Worm (Caenorhabditis elegans): Measurements from ENCODE around the gene F08D12.2.

F08D12.2 gene

ce11 chrII:2747956-2748621, 33.4 kb upstream of the F08D12.2 start:
- TF ChIP-seq cnd-1 (tag; optimal IDR thresholded peaks at IDR 0.05): no peak
- TF ChIP-seq elt-3 (tag; optimal IDR thresholded peaks at IDR 0.05): no peak
- TF ChIP-seq blmp-1 (tag; optimal IDR thresholded peaks at IDR 0.05): no peak
- no peak for TF ChIP-seq zip-8 (tag; optimal IDR thresholded peaks at IDR 0.05)
- TF ChIP-seq mab-5 (tag; optimal IDR thresholded peaks at IDR 0.05): no peak
- TF ChIP-seq ceh-39 (tag; optimal IDR thresholded peaks at IDR 0.05): no peak
- no peak for TF ChIP-seq lin-13 (tag; optimal IDR thresholded peaks at IDR 0.05)
- no peak for TF ChIP-seq nhr-28 (tag; optimal IDR thresholded peaks at IDR 0.05)
- TF ChIP-seq unc-62 (GFP tag; optimal IDR thresholded peaks at IDR 0.05): peak; percentile 73
- TF ChIP-seq ceh-83 (GFP tag; optimal IDR thresholded peaks at IDR 0.05): no peak
- no peak for TF ChIP-seq lin-32 (GFP tag; optimal IDR thresholded peaks at IDR 0.05)
- TF ChIP-seq mep-1 (tag; optimal IDR thresholded peaks at IDR 0.05): peak; percentile 48
- peak; percentile 80 for TF ChIP-seq ces-1 (GFP tag; optimal IDR thresholded peaks at IDR 0.05)
- no peak for TF ChIP-seq snpc-4 (tag; optimal IDR thresholded peaks at IDR 0.05)
- no peak for TF ChIP-seq bed-3 (GFP tag; optimal IDR thresholded peaks at IDR 0.05)
- TF ChIP-seq M03D4.4 (tag; optimal IDR thresholded peaks at IDR 0.05): no peak
- TF ChIP-seq flh-1 (GFP tag; optimal IDR thresholded peaks at IDR 0.05): no peak
- no peak for TF ChIP-seq elt-1 (tag; optimal IDR thresholded peaks at IDR 0.05; ENCODE audit: borderline replicate concordance, insufficient read depth)
- TF ChIP-seq ztf-11 (tag; optimal IDR thresholded peaks at IDR 0.05): no peak
- TF ChIP-seq unc-39 (tag; optimal IDR thresholded peaks at IDR 0.05): no peak
- TF ChIP-seq ham-2 (GFP tag; optimal IDR thresholded peaks at IDR 0.05): no peak
- no peak for TF ChIP-seq nhr-237 (tag; optimal IDR thresholded peaks at IDR 0.05)
- TF ChIP-seq sptf-1 (tag; optimal IDR thresholded peaks at IDR 0.05): no peak
- no peak for TF ChIP-seq unc-120 (tag; optimal IDR thresholded peaks at IDR 0.05; ENCODE audit: poor library complexity, severe bottlenecking)
- TF ChIP-seq nhr-76 (tag; optimal IDR thresholded peaks at IDR 0.05): no peak
- no peak for TF ChIP-seq ceh-43 (GFP tag; optimal IDR thresholded peaks at IDR 0.05)

DNA sequence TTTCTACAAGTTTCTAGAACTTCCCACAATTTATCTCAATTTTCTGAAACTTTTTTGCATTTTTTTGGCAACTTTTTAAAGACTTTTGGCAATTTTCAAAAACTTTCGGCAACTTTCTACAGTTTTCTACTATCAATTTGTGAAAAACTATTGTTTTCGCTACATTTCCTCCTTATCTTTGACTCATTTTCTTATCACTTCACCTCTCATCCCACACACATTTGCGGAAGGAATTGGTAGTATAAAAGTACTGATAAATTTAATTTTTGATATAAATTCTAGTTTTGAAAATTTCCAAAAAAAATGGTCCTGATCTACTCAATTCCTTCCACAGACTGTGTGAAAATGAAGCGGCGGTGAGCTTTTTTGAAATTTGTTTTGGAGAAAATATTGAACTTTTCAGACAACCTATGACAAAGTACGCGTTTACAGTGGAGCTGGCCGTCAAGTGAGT, 31.8 kb upstream of the F08D12.2 start, which contains the start of gene F29A7.4:
F29A7.4 (plus strand) TSS at position 404 of the 454 bp plus-strand sequence.
- no peak for TF ChIP-seq mls-2 (tag; optimal IDR thresholded peaks at IDR 0.05)
- TF ChIP-seq ceh-39 (tag; optimal IDR thresholded peaks at IDR 0.05): no peak
- no peak for TF ChIP-seq snpc-4 (tag; optimal IDR thresholded peaks at IDR 0.05)

DNA sequence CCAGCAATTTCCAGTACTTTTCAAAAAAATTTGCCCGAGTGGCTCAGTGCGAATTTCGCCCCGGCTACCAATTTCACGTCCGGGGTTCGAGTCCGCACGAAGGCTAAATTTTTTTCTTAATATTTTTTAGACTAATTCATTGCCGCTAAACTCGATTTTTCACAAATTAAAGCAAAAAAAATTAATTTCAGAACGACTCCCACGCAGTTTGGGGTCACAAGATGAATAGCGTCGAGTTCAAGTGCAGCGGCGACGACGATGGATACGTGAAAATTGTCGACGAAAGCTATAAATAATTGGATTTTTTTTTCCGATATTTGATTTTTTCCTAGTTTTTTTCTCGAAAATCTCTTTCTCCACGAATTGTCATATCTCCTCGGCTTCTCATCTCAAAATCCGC, 30.2 kb upstream of the F08D12.2 start:
- no peak for TF ChIP-seq snpc-4 (tag; optimal IDR thresholded peaks at IDR 0.05)
- TF ChIP-seq unc-120 (tag; optimal IDR thresholded peaks at IDR 0.05; ENCODE audit: poor library complexity, severe bottlenecking): no peak
- TF ChIP-seq blmp-1 (tag; optimal IDR thresholded peaks at IDR 0.05): no peak

DNA sequence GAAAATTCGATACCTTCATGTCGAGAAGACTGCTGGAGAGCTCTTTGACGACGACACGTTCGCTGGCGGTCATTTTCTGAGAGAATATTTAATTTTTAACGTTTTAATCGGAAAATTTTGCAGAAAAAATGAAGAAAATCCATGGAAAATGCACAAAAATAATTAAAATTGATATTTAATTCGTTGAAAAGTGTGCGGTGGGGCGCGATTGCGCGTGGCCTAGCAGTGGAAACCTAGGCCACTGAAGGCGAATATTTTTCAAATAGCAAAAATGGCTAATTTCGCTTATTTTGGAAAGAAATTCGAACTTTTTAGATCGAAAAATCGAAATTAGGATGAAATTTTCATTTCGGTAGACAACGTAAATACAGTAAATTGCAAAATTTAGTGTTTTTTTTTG, 28.9 kb upstream of the F08D12.2 start, which contains the start of gene F29A7.6:
F29A7.6 (minus strand) TSS at position 76 of the 400 bp plus-strand sequence.
- TF ChIP-seq mep-1 (tag; optimal IDR thresholded peaks at IDR 0.05) (peak; percentile 36), nhr-2 (tag; optimal IDR thresholded peaks at IDR 0.05) (no peak), M03D4.4 (tag; optimal IDR thresholded peaks at IDR 0.05) (peak; percentile 20), bed-3 (GFP tag; optimal IDR thresholded peaks at IDR 0.05) (no peak), mls-2 (tag; optimal IDR thresholded peaks at IDR 0.05) (no peak), drap-1 (GFP tag; optimal IDR thresholded peaks at IDR 0.05) (no peak), nhr-76 (tag; optimal IDR thresholded peaks at IDR 0.05) (no peak), unc-39 (tag; optimal IDR thresholded peaks at IDR 0.05) (no peak), sptf-1 (tag; optimal IDR thresholded peaks at IDR 0.05) (peak; percentile 65), unc-120 (tag; optimal IDR thresholded peaks at IDR 0.05; ENCODE audit: poor library complexity, severe bottlenecking) (no peak), ztf-11 (tag; optimal IDR thresholded peaks at IDR 0.05) (no peak), pha-4 (tag; optimal IDR thresholded peaks at IDR 0.05) (peak; percentile 18), lin-32 (GFP tag; optimal IDR thresholded peaks at IDR 0.05) (no peak), nhr-12 (tag; optimal IDR thresholded peaks at IDR 0.05) (no peak), elt-1 (tag; optimal IDR thresholded peaks at IDR 0.05; ENCODE audit: borderline replicate concordance, insufficient read depth) (no peak), ces-1 (GFP tag; optimal IDR thresholded peaks at IDR 0.05) (peak; percentile 74), elt-3 (tag; optimal IDR thresholded peaks at IDR 0.05) (no peak), unc-62 (GFP tag; optimal IDR thresholded peaks at IDR 0.05) (no peak), flh-1 (GFP tag; optimal IDR thresholded peaks at IDR 0.05) (no peak), nhr-28 (tag; optimal IDR thresholded peaks at IDR 0.05) (no peak), cnd-1 (tag; optimal IDR thresholded peaks at IDR 0.05) (no peak), ceh-43 (GFP tag; optimal IDR thresholded peaks at IDR 0.05) (no peak), lsy-2 (tag; optimal IDR thresholded peaks at IDR 0.05) (no peak), ceh-83 (GFP tag; optimal IDR thresholded peaks at IDR 0.05) (no peak), snpc-4 (tag; optimal IDR thresholded peaks at IDR 0.05) (no peak), blmp-1 (tag; optimal IDR thresholded peaks at IDR 0.05) (no peak), tbx-8 (GFP tag; optimal IDR thresholded peaks at IDR 0.05) (no peak), nhr-237 (tag; optimal IDR thresholded peaks at IDR 0.05) (no peak), ham-2 (GFP tag; optimal IDR thresholded peaks at IDR 0.05) (peak; percentile 46), hlh-1 (tag; optimal IDR thresholded peaks at IDR 0.05) (peak; percentile 2), sem-2 (GFP tag; optimal IDR thresholded peaks at IDR 0.05) (no peak), mab-5 (tag; optimal IDR thresholded peaks at IDR 0.05) (no peak), lin-13 (tag; optimal IDR thresholded peaks at IDR 0.05) (peak; percentile 51), zip-8 (tag; optimal IDR thresholded peaks at IDR 0.05) (no peak), ceh-39 (tag; optimal IDR thresholded peaks at IDR 0.05) (no peak)

All from whole organism, mixed stage, embryonic.